Worm (Caenorhabditis elegans) whole organism, midembryonic: Measurements from ENCODE around the gene col-91.

Source experiments
- T22C8.4 ChIP-seq: fragments of 200-800 bp; sonication (Bioruptor generic); IDR thresholded peaks from 2 replicates; pipeline ENCODE4 v1.3.6; 2022; ENCODE audit warnings: missing genetic modification characterization, missing compliant biosample characterization
- cog-1 ChIP-seq: sonication (generic microtip); optimal IDR thresholded peaks from 2 replicates; lab custom pipeline; 2016; ENCODE audit warnings: missing genetic modification characterization, missing compliant biosample characterization
- flt-1 ChIP-seq: fragments of 200-800 bp; sonication (Bioruptor generic); IDR thresholded peaks from 2 replicates; pipeline ENCODE4 v1.3.6; 2022; ENCODE audit warnings: missing genetic modification characterization, missing compliant biosample characterization
- klf-2 ChIP-seq: fragments of 200-800 bp; sonication (Bioruptor generic); conservative IDR thresholded peaks from 2 replicates; pipeline ENCODE4 v1.3.6; 2022; ENCODE audit warnings: missing genetic modification reagents, missing genetic modification characterization, missing compliant biosample characterization
- med-1 ChIP-seq: sonication (generic microtip); optimal IDR thresholded peaks from 2 replicates; lab custom pipeline; 2017; ENCODE audit warnings: missing genetic modification characterization, mild to moderate bottlenecking, missing compliant biosample characterization, antibody characterized with exemption, missing genetic modification reagents; ENCODE audit not compliant: insufficient read depth
- ref-1 ChIP-seq: fragments of 200-800 bp; sonication (Bioruptor generic); conservative IDR thresholded peaks from 2 replicates; pipeline ENCODE4 v1.3.6; 2022; ENCODE audit warnings: missing genetic modification reagents, missing genetic modification characterization, missing compliant biosample characterization
- tab-1 ChIP-seq: fragments of 200-800 bp; sonication (Bioruptor generic); IDR thresholded peaks from 2 replicates; pipeline ENCODE4 v1.3.6; 2022; ENCODE audit warnings: missing genetic modification characterization, missing compliant biosample characterization
- ztf-23 ChIP-seq: fragments of 200-800 bp; sonication (Bioruptor generic); IDR thresholded peaks from 2 replicates; pipeline ENCODE4 v1.3.6; 2022; ENCODE audit warnings: missing genetic modification reagents, missing genetic modification characterization, missing compliant biosample characterization
- ztf-29 ChIP-seq: fragments of 200-800 bp; sonication (Bioruptor generic); IDR thresholded peaks from 2 replicates; pipeline ENCODE4 v1.3.6; 2022; ENCODE audit warnings: missing genetic modification reagents, missing genetic modification characterization, missing compliant biosample characterization

- no peak for TF ChIP-seq T22C8.4 (GFP tag; lab: Robert Waterston, UW)
- no peak for TF ChIP-seq cog-1 (tag; lab: Kevin White, UChicago)
- TF ChIP-seq klf-2 (GFP tag; lab: Robert Waterston, UW): no peak
- TF ChIP-seq ref-1 (GFP tag; lab: Robert Waterston, UW): no peak
- TF ChIP-seq tab-1 (GFP tag; lab: Robert Waterston, UW): no peak
- no peak for TF ChIP-seq flt-1 (GFP tag; lab: Robert Waterston, UW)
- TF ChIP-seq ztf-23 (GFP tag; lab: Robert Waterston, UW): no peak
- no peak for TF ChIP-seq ztf-29
- TF ChIP-seq med-1 (GFP tag; lab: Kevin White, UChicago): no peak
These were observed 34.5 kb downstream of the col-91 start for ce11 chrIII:8228916-8229315.
